Fruit fly (Drosophila melanogaster): ENCODE measurements around the gene CG46430.

- TF ChIP-seq Dll (optimal IDR thresholded peaks at IDR 0.05) (no peak), usp (GFP tag; optimal IDR thresholded peaks at IDR 0.05) (no peak), CG8478 (optimal IDR thresholded peaks at IDR 0.05) (no peak), psq (optimal IDR thresholded peaks at IDR 0.05) (no peak)
Observed at dm6 chr3L:10446998-10447397, 31.3 kb upstream of the CG46430 start.

Data from whole organism.